Worm (Caenorhabditis elegans): ENCODE measurements around the gene T01B4.3.

T01B4.3 gene

DNA sequence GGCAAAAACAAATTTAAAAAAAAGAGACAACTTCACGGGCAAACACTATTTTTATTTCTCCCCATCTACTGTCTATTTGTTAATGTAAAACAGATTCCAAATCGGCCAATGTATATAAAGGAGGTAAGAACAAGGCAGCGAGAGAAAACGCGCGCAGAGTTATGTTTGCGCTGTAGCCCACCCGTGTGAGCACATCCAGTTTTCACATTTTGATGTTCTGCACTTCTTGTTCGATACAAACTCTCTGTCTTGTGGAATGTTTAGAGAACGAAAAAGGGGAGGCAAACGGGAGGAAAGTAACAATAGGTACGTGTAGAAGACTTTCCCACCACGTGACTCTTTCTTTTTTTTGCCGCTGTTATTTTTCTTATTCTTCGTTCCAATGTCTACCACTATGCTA lies 35.0 kb upstream of the T01B4.3 start:
- no peak for TF ChIP-seq elt-1 (tag; optimal IDR thresholded peaks at IDR 0.05)
- TF ChIP-seq pha-4 (tag; optimal IDR thresholded peaks at IDR 0.05): peak; percentile 84
- peak; percentile 89 for TF ChIP-seq fkh-10 (GFP tag; optimal IDR thresholded peaks at IDR 0.05)

DNA sequence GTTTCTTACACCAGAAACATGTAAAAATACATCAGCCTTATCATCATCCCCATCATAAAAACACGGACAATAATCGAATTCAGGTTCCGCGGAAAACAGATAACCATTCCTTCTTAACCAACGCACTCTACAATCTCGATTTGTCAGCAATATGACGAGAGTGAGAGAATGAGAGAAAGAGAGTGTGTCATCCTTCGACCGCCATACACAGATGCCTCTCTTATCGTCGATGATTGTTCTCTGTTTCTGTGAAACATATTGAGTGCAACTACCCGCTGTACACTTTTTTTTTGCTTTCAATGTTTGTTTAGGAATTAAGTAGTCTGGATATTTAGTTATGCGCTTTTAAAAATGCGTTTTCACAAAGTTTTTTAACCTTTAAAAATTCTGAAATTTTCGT lies 31.5 kb upstream of the T01B4.3 start:
- no peak for TF ChIP-seq unc-62 (GFP tag; optimal IDR thresholded peaks at IDR 0.05)
- TF ChIP-seq nhr-43 (tag; optimal IDR thresholded peaks at IDR 0.05; ENCODE audit: poor library complexity, severe bottlenecking): peak; percentile 46
- no peak for TF ChIP-seq ztf-4 (tag; optimal IDR thresholded peaks at IDR 0.05)
- no peak for TF ChIP-seq ceh-9 (tag; optimal IDR thresholded peaks at IDR 0.05)
- TF ChIP-seq pha-4 (tag; optimal IDR thresholded peaks at IDR 0.05): peak; percentile 81
- no peak for TF ChIP-seq ztf-11 (tag; optimal IDR thresholded peaks at IDR 0.05)
- no peak for TF ChIP-seq egl-27 (tag; optimal IDR thresholded peaks at IDR 0.05)
- TF ChIP-seq eor-1 (tag; optimal IDR thresholded peaks at IDR 0.05): no peak
- no peak for TF ChIP-seq lsy-12 (tag; optimal IDR thresholded peaks at IDR 0.05)
- TF ChIP-seq lin-39 (tag; optimal IDR thresholded peaks at IDR 0.05): no peak
- no peak for TF ChIP-seq mdl-1 (tag; optimal IDR thresholded peaks at IDR 0.05)
- no peak for TF ChIP-seq fkh-10 (GFP tag; optimal IDR thresholded peaks at IDR 0.05)
- no peak for TF ChIP-seq ceh-82 (tag; optimal IDR thresholded peaks at IDR 0.05)
- TF ChIP-seq R02D3.7 (tag; optimal IDR thresholded peaks at IDR 0.05): no peak
- no peak for TF ChIP-seq fkh-2 (tag; optimal IDR thresholded peaks at IDR 0.05)
- no peak for TF ChIP-seq daf-12 (tag; optimal IDR thresholded peaks at IDR 0.05)
- TF ChIP-seq elt-2 (tag; optimal IDR thresholded peaks at IDR 0.05): peak; percentile 97
- peak; percentile 59 for TF ChIP-seq nhr-23 (tag; optimal IDR thresholded peaks at IDR 0.05)
- no peak for TF ChIP-seq elt-3 (tag; optimal IDR thresholded peaks at IDR 0.05)
- TF ChIP-seq fos-1 (tag; optimal IDR thresholded peaks at IDR 0.05): no peak
- TF ChIP-seq nhr-12 (tag; optimal IDR thresholded peaks at IDR 0.05): no peak
- TF ChIP-seq nhr-67 (tag; optimal IDR thresholded peaks at IDR 0.05): no peak
- TF ChIP-seq skn-1 (tag; optimal IDR thresholded peaks at IDR 0.05): peak; percentile 91
- peak; percentile 36 for TF ChIP-seq nhr-25 (tag; optimal IDR thresholded peaks at IDR 0.05)
- no peak for TF ChIP-seq nhr-28 (tag; optimal IDR thresholded peaks at IDR 0.05)
- no peak for TF ChIP-seq sea-2 (GFP tag; optimal IDR thresholded peaks at IDR 0.05)
- TF ChIP-seq unc-39 (tag; optimal IDR thresholded peaks at IDR 0.05): no peak
- no peak for TF ChIP-seq nhr-11 (tag; optimal IDR thresholded peaks at IDR 0.05)
- peak; percentile 79 for TF ChIP-seq jun-1 (tag; optimal IDR thresholded peaks at IDR 0.05)
- TF ChIP-seq aly-2 (tag; optimal IDR thresholded peaks at IDR 0.05): no peak
- TF ChIP-seq elt-1 (tag; optimal IDR thresholded peaks at IDR 0.05): peak; percentile 41
- TF ChIP-seq nfya-1 (tag; optimal IDR thresholded peaks at IDR 0.05; ENCODE audit: insufficient read depth): peak; percentile 33
- TF ChIP-seq pqm-1 (tag; optimal IDR thresholded peaks at IDR 0.05): peak; percentile 99
- TF ChIP-seq nhr-237 (tag; optimal IDR thresholded peaks at IDR 0.05): no peak
- TF ChIP-seq nhr-76 (tag; optimal IDR thresholded peaks at IDR 0.05): no peak
- TF ChIP-seq snpc-4 (tag; optimal IDR thresholded peaks at IDR 0.05): no peak
- no peak for TF ChIP-seq hmg-11 (tag; optimal IDR thresholded peaks at IDR 0.05)
- no peak for TF ChIP-seq nhr-77 (tag; optimal IDR thresholded peaks at IDR 0.05)
- TF ChIP-seq ceh-28 (tag; optimal IDR thresholded peaks at IDR 0.05): peak; percentile 37
- TF ChIP-seq tbx-2 (tag; optimal IDR thresholded peaks at IDR 0.05): no peak
- TF ChIP-seq egl-5 (tag; optimal IDR thresholded peaks at IDR 0.05): no peak
- TF ChIP-seq zag-1 (tag; optimal IDR thresholded peaks at IDR 0.05): no peak
- no peak for TF ChIP-seq mml-1 (tag; optimal IDR thresholded peaks at IDR 0.05)
- no peak for TF ChIP-seq lin-15B (tag; optimal IDR thresholded peaks at IDR 0.05)
- TF ChIP-seq ama-1 (optimal IDR thresholded peaks at IDR 0.05): no peak
- no peak for TF ChIP-seq ceh-16 (tag; optimal IDR thresholded peaks at IDR 0.05)
- TF ChIP-seq ZK546.5 (tag; optimal IDR thresholded peaks at IDR 0.05): no peak
